Worm (Caenorhabditis elegans) whole organism, late embryonic: ENCODE data around the gene R160.4.

ENCODE experiments used
- F13H6.1 ChIP-seq: sonication (generic microtip); optimal IDR thresholded peaks from 2 replicates; lab custom pipeline; 2016; ENCODE audit warnings: missing genetic modification characterization, missing compliant biosample characterization
- T23F11.4 ChIP-seq: fragments of 200-800 bp; sonication (Bioruptor generic); optimal IDR thresholded peaks from 2 replicates; lab custom pipeline; 2018; ENCODE audit warnings: mild to moderate bottlenecking, missing genetic modification characterization, missing compliant biosample characterization
- fkh-6 ChIP-seq: sonication (generic microtip); optimal IDR thresholded peaks from 2 replicates; lab custom pipeline; 2016; ENCODE audit warnings: missing genetic modification characterization, missing compliant biosample characterization
- nhr-11 ChIP-seq: fragments of 150-350 bp; optimal IDR thresholded peaks from 2 replicates; lab custom pipeline; 2014; ENCODE audit warnings: missing biosample characterization, missing genetic modification characterization

- TF ChIP-seq fkh-6 (tag; lab: Kevin White, UChicago) (no peak), nhr-11 (no peak), F13H6.1 (tag; lab: Kevin White, UChicago) (no peak), T23F11.4 (GFP tag; lab: Kevin White, UChicago) (no peak)
Observed at ce11 chrX:4366231-4366630, 2.5 kb downstream of the R160.4 start, which contains the start of gene R160.3.
